Worm (Caenorhabditis elegans): Measurements from ENCODE around the gene F39G3.5.
"Not testable (repeated sequence)": the region's sequence is repeated elsewhere in the genome, so short reads cannot be mapped to it uniquely, and the experiment has no call there.

The F39G3.5 gene

ce11 chrV:4758019-4758418 lies 35.6 kb downstream of the F39G3.5 start:
- TF ChIP-seq elt-3 (tag; optimal IDR thresholded peaks at IDR 0.05) (no peak), nhr-77 (tag; optimal IDR thresholded peaks at IDR 0.05) (no peak), snpc-4 (tag; optimal IDR thresholded peaks at IDR 0.05) (no peak), R02D3.7 (tag; optimal IDR thresholded peaks at IDR 0.05) (no peak), egl-27 (tag; optimal IDR thresholded peaks at IDR 0.05) (no peak)

DNA sequence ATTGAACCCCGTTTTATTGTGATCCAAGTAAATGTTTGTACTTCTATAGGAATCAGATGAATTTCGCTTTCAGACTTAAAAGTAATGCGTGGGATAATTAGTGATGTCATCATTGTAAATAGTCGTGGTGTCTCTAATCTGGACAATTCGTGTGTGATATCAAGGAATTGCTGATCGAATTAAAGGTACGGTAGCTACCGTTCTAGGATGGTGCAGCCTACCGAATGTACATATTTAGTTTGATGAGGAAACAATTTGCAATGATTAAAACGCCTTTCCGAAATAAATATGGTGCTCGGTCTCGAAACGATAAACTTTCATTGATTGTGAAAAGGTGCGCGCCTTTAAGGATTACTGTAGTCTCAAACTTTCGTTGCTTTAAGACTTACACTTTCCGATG lies 36.1 kb downstream of the F39G3.5 start:
- no peak for TF ChIP-seq ceh-16 (tag; optimal IDR thresholded peaks at IDR 0.05)
- no peak for TF ChIP-seq fkh-10 (GFP tag; optimal IDR thresholded peaks at IDR 0.05)
- TF ChIP-seq unc-62 (GFP tag; optimal IDR thresholded peaks at IDR 0.05) = no peak
- TF ChIP-seq ZK546.5 (tag; optimal IDR thresholded peaks at IDR 0.05) = no peak

DNA sequence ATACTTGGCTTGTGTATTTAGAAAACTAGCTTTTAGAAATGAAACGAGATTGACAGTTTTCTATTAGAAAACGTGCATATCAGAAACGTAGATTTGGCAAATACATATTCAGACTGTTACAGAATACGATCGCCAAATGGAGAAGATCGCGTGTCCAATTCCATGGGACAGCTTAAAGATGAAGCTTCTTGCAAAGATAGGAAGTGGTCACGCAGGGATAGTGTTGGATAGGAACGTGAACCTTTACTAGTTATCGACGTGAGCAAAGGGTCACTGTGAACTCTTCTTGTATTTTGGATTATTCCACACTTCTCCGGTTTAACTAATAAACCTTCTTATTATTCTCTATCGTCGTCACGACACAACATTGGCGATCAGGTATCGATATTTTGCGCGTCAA lies 38.3 kb downstream of the F39G3.5 start, which contains the start of gene bgnt-1.4:
Gene bgnt-1.4 (plus strand): TSS at position 301 of the 400 bp plus-strand sequence.
- TF ChIP-seq lin-39, lsy-12, nhr-67 (tag; optimal IDR thresholded peaks at IDR 0.05): not testable (repeated sequence)

ce11 chrV:4766501-4766900 lies 44.1 kb downstream of the F39G3.5 start, which contains the start of gene C18G1.8:
TSS of gene C18G1.8 (minus strand) at chrV:4766601.
- TF ChIP-seq elt-1 (tag; optimal IDR thresholded peaks at IDR 0.05) = no peak
- TF ChIP-seq nhr-25 (tag; optimal IDR thresholded peaks at IDR 0.05) = no peak
- no peak for TF ChIP-seq egl-27 (tag; optimal IDR thresholded peaks at IDR 0.05)
- no peak for TF ChIP-seq nhr-12 (tag; optimal IDR thresholded peaks at IDR 0.05)
- TF ChIP-seq skn-1 (tag; optimal IDR thresholded peaks at IDR 0.05) = no peak
- no peak for TF ChIP-seq nhr-76 (tag; optimal IDR thresholded peaks at IDR 0.05)
- TF ChIP-seq elt-3 (tag; optimal IDR thresholded peaks at IDR 0.05) = no peak
- TF ChIP-seq sea-2 (GFP tag; optimal IDR thresholded peaks at IDR 0.05) = no peak
- TF ChIP-seq snpc-4 (tag; optimal IDR thresholded peaks at IDR 0.05) = no peak

- TF ChIP-seq nhr-28 (tag; optimal IDR thresholded peaks at IDR 0.05) (no peak), ceh-28 (tag; optimal IDR thresholded peaks at IDR 0.05) (no peak), ceh-16 (tag; optimal IDR thresholded peaks at IDR 0.05) (no peak), eor-1 (tag; optimal IDR thresholded peaks at IDR 0.05) (no peak), nhr-77 (tag; optimal IDR thresholded peaks at IDR 0.05) (no peak), nhr-25 (tag; optimal IDR thresholded peaks at IDR 0.05) (no peak), pha-4 (tag; optimal IDR thresholded peaks at IDR 0.05) (no peak)
Observed at ce11 chrV:4769633-4770032, 47.2 kb downstream of the F39G3.5 start, which contains the start of gene C18G1.9. TSS of gene C18G1.9 (minus strand) at chrV:4769733.

- peak; percentile 54 for TF ChIP-seq pqm-1 (tag; optimal IDR thresholded peaks at IDR 0.05)
- TF ChIP-seq nhr-67 (tag; optimal IDR thresholded peaks at IDR 0.05) = no peak
- TF ChIP-seq elt-2 (tag; optimal IDR thresholded peaks at IDR 0.05) = peak; percentile 71
Observed at ce11 chrV:4770408-4770947, 48.1 kb downstream of the F39G3.5 start, which contains the start of gene elt-7. TSS of gene elt-7 (plus strand) at chrV:4770670.

Measured in whole organism, L3 larva.